Worm (Caenorhabditis elegans): ENCODE measurements around the gene sknr-1.

DNA sequence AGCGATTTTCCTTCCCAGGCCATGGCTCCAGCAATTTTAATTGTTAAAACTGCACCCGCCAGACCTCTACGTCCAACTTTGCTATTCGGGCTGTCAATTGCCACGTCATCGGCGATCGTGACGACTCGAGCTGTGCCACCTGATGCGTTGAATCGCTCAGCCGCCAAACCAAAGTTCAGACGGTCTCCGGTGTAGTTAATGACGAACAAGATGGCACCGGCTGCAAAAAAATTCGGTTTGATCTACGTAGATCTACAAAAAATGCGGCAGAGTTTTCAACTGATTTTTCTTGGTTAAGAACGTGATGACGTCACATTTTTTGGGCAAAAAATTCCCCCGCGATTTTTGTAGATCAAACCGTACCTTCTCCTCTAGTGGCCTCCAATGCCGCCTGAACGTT is 25.7 kb upstream of the sknr-1 start:
- TF ChIP-seq ceh-9 (tag; optimal IDR thresholded peaks at IDR 0.05) (no peak), tbx-2 (tag; optimal IDR thresholded peaks at IDR 0.05) (no peak), pqm-1 (tag; optimal IDR thresholded peaks at IDR 0.05) (no peak), syd-9 (tag; optimal IDR thresholded peaks at IDR 0.05) (no peak), fax-1 (tag; optimal IDR thresholded peaks at IDR 0.05) (no peak), nfya-1 (tag; optimal IDR thresholded peaks at IDR 0.05) (no peak), pax-1 (tag; optimal IDR thresholded peaks at IDR 0.05) (no peak), nhr-11 (tag; optimal IDR thresholded peaks at IDR 0.05) (no peak), hlh-8 (tag; optimal IDR thresholded peaks at IDR 0.05) (no peak), che-1 (tag; optimal IDR thresholded peaks at IDR 0.05) (no peak), pha-4 (tag; optimal IDR thresholded peaks at IDR 0.05) (no peak), fkh-10 (GFP tag; optimal IDR thresholded peaks at IDR 0.05) (no peak), ceh-34 (tag; optimal IDR thresholded peaks at IDR 0.05) (no peak)

Measured in whole organism, late embryonic.